Fruit fly (Drosophila melanogaster) whole organism, embryonic: ENCODE results near the gene CG43693.

Experiments
- Asciz ChIP-seq: fragments of 200-800 bp; sonication (Bioruptor generic); optimal IDR thresholded peaks from 2 replicates; lab custom pipeline; 2017; ENCODE audit warnings: missing biosample characterization, mild to moderate bottlenecking, missing genetic modification characterization, missing genetic modification reagents
- CG10321 ChIP-seq: fragments of 200-800 bp; sonication (Bioruptor generic); IDR thresholded peaks from 2 replicates; pipeline ENCODE4 v1.3.6; 2022; ENCODE audit warnings: missing biosample characterization, missing genetic modification characterization
- CG10565 ChIP-seq: fragments of 200-800 bp; sonication (Bioruptor generic); optimal IDR thresholded peaks from 3 replicates; lab custom pipeline; 2016; ENCODE audit warnings: missing biosample characterization, mild to moderate bottlenecking, missing genetic modification characterization
- CG11504 ChIP-seq: fragments of 200-800 bp; sonication (Bioruptor generic); optimal IDR thresholded peaks from 3 replicates; lab custom pipeline; 2019; ENCODE audit warnings: missing biosample characterization, mild to moderate bottlenecking, missing genetic modification characterization, moderate library complexity
- CG12236 ChIP-seq: fragments of 200-800 bp; sonication (Bioruptor generic); optimal IDR thresholded peaks from 2 replicates; lab custom pipeline; 2016; ENCODE audit warnings: missing biosample characterization, missing genetic modification characterization
- CG13287 ChIP-seq: fragments of 200-800 bp; sonication (Bioruptor generic); IDR thresholded peaks from 2 replicates; pipeline ENCODE4 v1.3.6; 2022; ENCODE audit warnings: missing biosample characterization, missing genetic modification characterization; ENCODE audit not compliant: partially characterized antibody
- CG15479 ChIP-seq: fragments of 200-800 bp; sonication (Bioruptor generic); optimal IDR thresholded peaks from 3 replicates; lab custom pipeline; 2019; ENCODE audit warnings: missing biosample characterization, mild to moderate bottlenecking, missing genetic modification characterization, moderate library complexity
- CG15514 ChIP-seq: fragments of 200-800 bp; sonication (Bioruptor generic); optimal IDR thresholded peaks from 3 replicates; lab custom pipeline; 2017; ENCODE audit warnings: missing biosample characterization, missing genetic modification characterization, mild to moderate bottlenecking, moderate library complexity, missing genetic modification reagents
- CG18764 ChIP-seq: fragments of 200-800 bp; sonication (Bioruptor generic); optimal IDR thresholded peaks from 3 replicates; lab custom pipeline; 2016; ENCODE audit warnings: missing biosample characterization, missing genetic modification characterization
- CG3281 ChIP-seq: fragments of 200-800 bp; sonication (Bioruptor generic); optimal IDR thresholded peaks from 3 replicates; lab custom pipeline; 2017; ENCODE audit warnings: missing biosample characterization, mild to moderate bottlenecking, missing genetic modification characterization
- CG34376 ChIP-seq: fragments of 200-800 bp; sonication (Bioruptor generic); optimal IDR thresholded peaks from 2 replicates; lab custom pipeline; 2018; ENCODE audit warnings: missing biosample characterization, mild to moderate bottlenecking, missing genetic modification characterization
- CG4360 ChIP-seq: fragments of 200-800 bp; sonication (Bioruptor generic); IDR thresholded peaks from 2 replicates; pipeline ENCODE4 v1.3.6; 2022; ENCODE audit warnings: missing biosample characterization, missing genetic modification characterization
- CG43689 ChIP-seq: fragments of 200-800 bp; sonication (Bioruptor generic); IDR thresholded peaks from 2 replicates; pipeline ENCODE4 v1.3.6; 2022; ENCODE audit warnings: missing biosample characterization, missing genetic modification characterization
- CG5180 ChIP-seq: fragments of 200-800 bp; sonication (Bioruptor generic); optimal IDR thresholded peaks from 3 replicates; lab custom pipeline; 2017; ENCODE audit warnings: missing biosample characterization, missing genetic modification characterization, mild to moderate bottlenecking, moderate library complexity, missing genetic modification reagents
- CG6765 ChIP-seq: fragments of 200-800 bp; sonication (Bioruptor generic); optimal IDR thresholded peaks from 3 replicates; lab custom pipeline; 2017; ENCODE audit warnings: missing biosample characterization, mild to moderate bottlenecking, missing genetic modification characterization
- CG7372 ChIP-seq: fragments of 200-800 bp; sonication (Bioruptor generic); IDR thresholded peaks from 2 replicates; pipeline ENCODE4 v1.3.6; 2022; ENCODE audit warnings: missing biosample characterization, missing genetic modification characterization
- Dbx ChIP-seq: fragments of 200-800 bp; sonication (Bioruptor generic); IDR thresholded peaks from 3 replicates; pipeline ENCODE4 v1.3.6; 2022; ENCODE audit warnings: missing biosample characterization, missing genetic modification characterization
- Dip2 ChIP-seq: fragments of 200-800 bp; sonication (Bioruptor generic); IDR thresholded peaks from 2 replicates; pipeline ENCODE4 v1.3.6; 2022; ENCODE audit warnings: missing biosample characterization, missing genetic modification characterization
- Eip74EF ChIP-seq, 2 experiments: fragments of 200-800 bp in 1 of 2; fragments of >200 bp in 1 of 2; sonication (Bioruptor generic) in 1 of 2; optimal IDR thresholded peaks; 2 replicates each; lab custom pipeline; 2017 to 2019; ENCODE audit warnings: missing biosample characterization in 2 of 2, missing genetic modification characterization in 2 of 2, mild to moderate bottlenecking in 1 of 2, moderate library complexity in 1 of 2
- HmgZ ChIP-seq: fragments of 200-800 bp; sonication (Bioruptor generic); optimal IDR thresholded peaks from 2 replicates; lab custom pipeline; 2018; ENCODE audit warnings: missing biosample characterization, mild to moderate bottlenecking, missing genetic modification characterization
- Hmx ChIP-seq: fragments of 200-800 bp; sonication (Bioruptor generic); optimal IDR thresholded peaks from 2 replicates; lab custom pipeline; 2016; ENCODE audit warnings: missing biosample characterization, missing genetic modification characterization
- Hr51 ChIP-seq, 2 experiments: fragments of 200-800 bp; sonication (Bioruptor generic); optimal IDR thresholded peaks; 2 replicates in 1 of 2; 3 replicates in 1 of 2; lab custom pipeline; 2016 to 2018; ENCODE audit warnings: missing biosample characterization in 2 of 2, missing genetic modification characterization in 2 of 2, mild to moderate bottlenecking in 1 of 2, moderate library complexity in 1 of 2
- MESR4 ChIP-seq: fragments of 200-800 bp; sonication (Bioruptor generic); optimal IDR thresholded peaks from 2 replicates; lab custom pipeline; 2018; ENCODE audit warnings: missing biosample characterization, mild to moderate bottlenecking, missing genetic modification characterization, moderate library complexity
- Nf-YA ChIP-seq: fragments of 200-800 bp; sonication (Bioruptor generic); IDR thresholded peaks from 2 replicates; pipeline ENCODE4 v1.3.6; 2022; ENCODE audit warnings: missing biosample characterization, missing genetic modification characterization
- Pdp1 ChIP-seq, 2 experiments: fragments of 200-800 bp; sonication (Bioruptor generic); optimal IDR thresholded peaks; 3 replicates each; lab custom pipeline; 2016; ENCODE audit warnings: missing biosample characterization in 2 of 2, missing genetic modification characterization in 2 of 2, mild to moderate bottlenecking in 1 of 2, moderate library complexity in 1 of 2
- Rfx ChIP-seq: fragments of 200-800 bp; sonication (Bioruptor generic); IDR thresholded peaks from 2 replicates; pipeline ENCODE4 v1.3.6; 2022; ENCODE audit warnings: missing biosample characterization, missing genetic modification characterization
- Scr ChIP-seq: fragments of 200-800 bp; sonication (Bioruptor generic); IDR thresholded peaks from 2 replicates; pipeline ENCODE4 v1.3.6; 2022; ENCODE audit warnings: missing biosample characterization, missing genetic modification characterization; ENCODE audit not compliant: partially characterized antibody
- Ssrp ChIP-seq: fragments of 200-800 bp; sonication (Bioruptor generic); optimal IDR thresholded peaks from 2 replicates; lab custom pipeline; 2018; ENCODE audit warnings: missing biosample characterization, mild to moderate bottlenecking, missing genetic modification characterization, moderate library complexity
- Taf1 ChIP-seq: fragments of 200-800 bp; sonication (Bioruptor generic); IDR thresholded peaks from 2 replicates; pipeline ENCODE4 v1.3.6; 2022; ENCODE audit warnings: missing biosample characterization, missing genetic modification characterization
- cad ChIP-seq: fragments of >200 bp; optimal IDR thresholded peaks from 2 replicates; lab custom pipeline; 2017; ENCODE audit warnings: missing biosample characterization, missing genetic modification characterization
- chn ChIP-seq: fragments of 200-800 bp; sonication (Bioruptor generic); optimal IDR thresholded peaks from 2 replicates; lab custom pipeline; 2016; ENCODE audit warnings: missing biosample characterization, missing genetic modification characterization
- da ChIP-seq: fragments of 200-800 bp; sonication (Bioruptor generic); optimal IDR thresholded peaks from 2 replicates; lab custom pipeline; 2016; ENCODE audit warnings: missing biosample characterization, missing genetic modification characterization
- dm ChIP-seq: fragments of 200-800 bp; sonication (Bioruptor generic); optimal IDR thresholded peaks from 3 replicates; lab custom pipeline; 2016; ENCODE audit warnings: missing biosample characterization, missing genetic modification characterization
- gce ChIP-seq: fragments of 200-800 bp; sonication (Bioruptor generic); IDR thresholded peaks from 3 replicates; pipeline ENCODE4 v1.3.6; 2022; ENCODE audit warnings: missing biosample characterization, missing genetic modification characterization
- gcm ChIP-seq: fragments of 200-800 bp; sonication (Bioruptor generic); optimal IDR thresholded peaks from 2 replicates; lab custom pipeline; 2019; ENCODE audit warnings: missing biosample characterization, mild to moderate bottlenecking, missing genetic modification characterization, moderate library complexity
- hb ChIP-seq: fragments of 200-800 bp; sonication (Bioruptor generic); IDR thresholded peaks from 3 replicates; pipeline ENCODE4 v1.3.6; 2022; ENCODE audit warnings: missing biosample characterization, missing genetic modification characterization; ENCODE audit not compliant: partially characterized antibody
- hkb ChIP-seq, 2 experiments: fragments of 200-800 bp in 1 of 2; fragments of >200 bp in 1 of 2; sonication (Bioruptor generic) in 1 of 2; IDR thresholded peaks in 1 of 2; optimal IDR thresholded peaks in 1 of 2; 2 replicates each; pipeline versions ENCODE4 v1.3.6 to Lab custom; 2017 to 2022; ENCODE audit warnings: missing biosample characterization in 1 of 2, missing genetic modification characterization in 1 of 2
- jing ChIP-seq: fragments of 200-800 bp; sonication (Bioruptor generic); optimal IDR thresholded peaks from 2 replicates; lab custom pipeline; 2018; ENCODE audit warnings: missing biosample characterization, mild to moderate bottlenecking, missing genetic modification characterization
- mam ChIP-seq: fragments of 200-800 bp; sonication (Bioruptor generic); optimal IDR thresholded peaks from 3 replicates; lab custom pipeline; 2016; ENCODE audit warnings: missing biosample characterization, missing genetic modification characterization
- mirr ChIP-seq: fragments of 200-800 bp; sonication (Bioruptor generic); optimal IDR thresholded peaks from 3 replicates; lab custom pipeline; 2018; ENCODE audit warnings: missing biosample characterization, mild to moderate bottlenecking, missing genetic modification characterization
- pan ChIP-seq, 4 experiments: fragments of >200 bp in 3 of 4; fragments of 200-800 bp in 1 of 4; sonication (Bioruptor generic) in 1 of 4; optimal IDR thresholded peaks in 3 of 4; IDR thresholded peaks in 1 of 4; 2 replicates each; pipeline versions ENCODE4 v1.3.6 to Lab custom; 2017 to 2022; ENCODE audit warnings: missing biosample characterization in 2 of 4, missing genetic modification characterization in 2 of 4, mixed read lengths in 1 of 4
- pb ChIP-seq: fragments of 200-800 bp; sonication (Bioruptor generic); optimal IDR thresholded peaks from 3 replicates; lab custom pipeline; 2016; ENCODE audit warnings: missing biosample characterization, missing genetic modification characterization
- peb ChIP-seq: fragments of 200-800 bp; sonication (Bioruptor generic); IDR thresholded peaks from 2 replicates; pipeline ENCODE4 v1.3.6; 2022; ENCODE audit warnings: missing biosample characterization, missing genetic modification characterization
- rib ChIP-seq: fragments of 200-800 bp; sonication (Bioruptor generic); IDR thresholded peaks from 2 replicates; pipeline ENCODE4 v1.3.6; 2022; ENCODE audit warnings: missing biosample characterization, missing genetic modification characterization
- salm ChIP-seq: fragments of 200-800 bp; sonication (Bioruptor generic); optimal IDR thresholded peaks from 2 replicates; lab custom pipeline; 2018; ENCODE audit warnings: missing biosample characterization, mild to moderate bottlenecking, missing genetic modification characterization
- trh ChIP-seq: fragments of 200-800 bp; sonication (Bioruptor generic); optimal IDR thresholded peaks from 2 replicates; lab custom pipeline; 2016; ENCODE audit warnings: missing biosample characterization, missing genetic modification characterization
- tup ChIP-seq: fragments of 200-800 bp; sonication (Bioruptor generic); optimal IDR thresholded peaks from 2 replicates; lab custom pipeline; 2016; ENCODE audit warnings: missing biosample characterization, mild to moderate bottlenecking, missing genetic modification characterization, moderate library complexity
- usp ChIP-seq: fragments of >200 bp; optimal IDR thresholded peaks from 2 replicates; lab custom pipeline; 2017; ENCODE audit warnings: missing biosample characterization, missing genetic modification characterization
- wek ChIP-seq: fragments of 200-800 bp; sonication (Bioruptor generic); optimal IDR thresholded peaks from 3 replicates; lab custom pipeline; 2018; ENCODE audit warnings: missing biosample characterization, mild to moderate bottlenecking, missing genetic modification characterization, moderate library complexity
- zf30C ChIP-seq: fragments of 200-800 bp; sonication (Bioruptor generic); optimal IDR thresholded peaks from 3 replicates; lab custom pipeline; 2018; ENCODE audit warnings: missing biosample characterization, mild to moderate bottlenecking, missing genetic modification characterization

CG43693 gene

dm6 chr3L:11049414-11049813 lies 1.8 kb downstream of the CG43693 start (continued):
- TF ChIP-seq CG15479 (GFP tag; lab: Kevin White, UChicago) (no peak), Hmx (GFP tag; lab: Kevin White, UChicago) (no peak), Asciz (GFP tag; lab: Kevin White, UChicago) (peak; percentile 34), usp (no peak), gcm (no peak), hkb (optimal IDR thresholded peaks at IDR 0.05; lab: Kevin White, UChicago) (no peak), hkb (GFP tag; IDR thresholded peaks at IDR 0.05; lab: Robert Waterston, UW) (no peak), CG4360 (no peak), MESR4 (GFP tag; lab: Kevin White, UChicago) (no peak), Ssrp (tag; lab: Kevin White, UChicago) (no peak), tup (no peak), CG18764 (GFP tag; lab: Kevin White, UChicago) (no peak), Dip2 (GFP tag; lab: Robert Waterston, UW) (no peak), CG7372 (GFP tag; lab: Robert Waterston, UW) (no peak), CG5180 (GFP tag; lab: Kevin White, UChicago) (peak; percentile 51), jing (GFP tag; lab: Kevin White, UChicago) (no peak), CG10321 (GFP tag; lab: Robert Waterston, UW) (no peak), CG13287 (no peak), CG12236 (GFP tag; lab: Kevin White, UChicago) (no peak), CG15514 (GFP tag; lab: Kevin White, UChicago) (peak; percentile 72), salm (tag; lab: Kevin White, UChicago) (no peak), CG6765 (GFP tag; lab: Kevin White, UChicago) (peak; percentile 72), CG34376 (GFP tag; lab: Kevin White, UChicago) (peak; percentile 66), rib (GFP tag; lab: Robert Waterston, UW) (peak; percentile 51; the same call in 1 of the 2 replicates), pb (GFP tag; lab: Kevin White, UChicago) (no peak), wek (GFP tag; lab: Kevin White, UChicago) (peak; percentile 37), gce (no peak), chn (GFP tag; lab: Kevin White, UChicago) (no peak), Hr51 (GFP tag; optimal IDR thresholded peaks at IDR 0.05; lab: Kevin White, UChicago) (no peak), mirr (peak; percentile 3), Eip74EF (GFP tag; optimal IDR thresholded peaks at IDR 0.05; lab: Kevin White, UChicago) (no peak), Dbx (GFP tag; lab: Robert Waterston, UW) (0 out of 3 replicates have a peak, but pooled peaks have one; percentile 47), zf30C (GFP tag; lab: Kevin White, UChicago) (no peak), Taf1 (GFP tag; lab: Robert Waterston, UW) (no peak), cad (GFP tag; lab: Kevin White, UChicago) (no peak), CG11504 (tag; lab: Kevin White, UChicago) (no peak), CG10565 (no peak), dm (GFP tag; lab: Kevin White, UChicago) (no peak), hb (GFP tag; lab: Robert Waterston, UW) (no peak), Scr (no peak), HmgZ (peak; percentile 11), Nf-YA (GFP tag; lab: Robert Waterston, UW) (no peak), da (GFP tag; lab: Kevin White, UChicago) (no peak), Rfx (peak; percentile 31; the same call in 1 of the 2 replicates), peb (GFP tag; lab: Robert Waterston, UW) (no peak), pan (optimal IDR thresholded peaks at IDR 0.05; lab: Kevin White, UChicago) (no peak), pan (GFP tag; optimal IDR thresholded peaks at IDR 0.05 in 1 of 2, IDR thresholded peaks at IDR 0.05 in 1 of 2) (no peak), Pdp1 (GFP tag; optimal IDR thresholded peaks at IDR 0.05; lab: Kevin White, UChicago) (peak in 1 of 2 experiments; percentile 58), mam (GFP tag; lab: Kevin White, UChicago) (no peak), CG3281 (GFP tag; lab: Kevin White, UChicago) (peak; percentile 64), trh (GFP tag; lab: Kevin White, UChicago) (no peak), CG43689 (GFP tag; lab: Robert Waterston, UW) (no peak)
